Fruit fly (Drosophila melanogaster): ENCODE measurements around the gene Krn.

- TF ChIP-seq CG8119 (GFP tag; IDR thresholded peaks at IDR 0.05) (no peak), Hr39 (GFP tag; optimal IDR thresholded peaks at IDR 0.05) (no peak), Blimp-1 (GFP tag; optimal IDR thresholded peaks at IDR 0.05) (no peak), esn (GFP tag; optimal IDR thresholded peaks at IDR 0.05) (no peak), CG34406 (GFP tag; optimal IDR thresholded peaks at IDR 0.05) (no peak), lz (GFP tag; optimal IDR thresholded peaks at IDR 0.05) (no peak), ss (GFP tag; optimal IDR thresholded peaks at IDR 0.05) (no peak), Hr38 (GFP tag; optimal IDR thresholded peaks at IDR 0.05) (no peak), achi (GFP tag; optimal IDR thresholded peaks at IDR 0.05) (no peak), Eip78C (GFP tag) (no peak), CG3032 (tag; optimal IDR thresholded peaks at IDR 0.05) (no peak), spab (GFP tag; optimal IDR thresholded peaks at IDR 0.05) (no peak), CG11902 (GFP tag; optimal IDR thresholded peaks at IDR 0.05) (no peak)
Measured at dm6 chr3L:17622935-17623334, 31.1 kb downstream of the Krn start.
